Worm (Caenorhabditis elegans) whole organism, L3 larva: Measurements from ENCODE around the gene cnk-1.

Source experiments
- R02D3.7 ChIP-seq: fragments of 150-350 bp; optimal IDR thresholded peaks from 2 replicates; lab custom pipeline; 2014; ENCODE audit warnings: missing biosample characterization, missing genetic modification characterization
- ZK546.5 ChIP-seq: sonication (generic microtip); optimal IDR thresholded peaks from 2 replicates; lab custom pipeline; 2017; ENCODE audit warnings: missing biosample characterization, missing genetic modification characterization
- ama-1 ChIP-seq: fragments of 150-350 bp; optimal IDR thresholded peaks from 2 replicates; lab custom pipeline; 2018
- ceh-28 ChIP-seq: fragments of 150-350 bp; optimal IDR thresholded peaks from 2 replicates; lab custom pipeline; 2014; ENCODE audit warnings: missing biosample characterization, missing genetic modification reagents, missing genetic modification characterization
- daf-12 ChIP-seq: fragments of 150-350 bp; optimal IDR thresholded peaks from 2 replicates; lab custom pipeline; 2014; ENCODE audit warnings: missing biosample characterization, missing genetic modification reagents, missing genetic modification characterization
- egl-27 ChIP-seq: sonication (generic microtip); optimal IDR thresholded peaks from 4 replicates; lab custom pipeline; 2017; ENCODE audit warnings: missing biosample characterization, missing genetic modification reagents, missing genetic modification characterization
- egl-5 ChIP-seq: fragments of 150-350 bp; optimal IDR thresholded peaks from 2 replicates; lab custom pipeline; 2017; ENCODE audit warnings: missing biosample characterization, missing genetic modification reagents, missing genetic modification characterization, inconsistent platforms
- elt-1 ChIP-seq: fragments of 150-350 bp; optimal IDR thresholded peaks from 2 replicates; lab custom pipeline; 2014; ENCODE audit warnings: missing biosample characterization, missing genetic modification characterization
- elt-2 ChIP-seq: sonication (generic microtip); optimal IDR thresholded peaks from 2 replicates; lab custom pipeline; 2016; ENCODE audit warnings: missing genetic modification reagents, mild to moderate bottlenecking, missing genetic modification characterization, missing compliant biosample characterization
- elt-3 ChIP-seq, 3 experiments: fragments of 150-350 bp in 1 of 3; sonication (generic microtip) in 2 of 3; optimal IDR thresholded peaks; 2 replicates in 2 of 3; 4 replicates in 1 of 3; lab custom pipeline; 2014 to 2017; ENCODE audit warnings: missing biosample characterization in 3 of 3, missing genetic modification characterization in 3 of 3
- eor-1 ChIP-seq, 2 experiments: fragments of 150-350 bp; optimal IDR thresholded peaks; 2 replicates each; lab custom pipeline; 2014 to 2018; ENCODE audit warnings: missing biosample characterization in 2 of 2, missing genetic modification characterization in 2 of 2
- fkh-10 ChIP-seq: sonication (generic microtip); optimal IDR thresholded peaks from 2 replicates; lab custom pipeline; 2017; ENCODE audit warnings: missing biosample characterization, missing genetic modification reagents, missing genetic modification characterization
- fkh-2 ChIP-seq: fragments of 150-350 bp; optimal IDR thresholded peaks from 2 replicates; lab custom pipeline; 2014; ENCODE audit warnings: missing biosample characterization, missing genetic modification reagents, missing genetic modification characterization
- hmg-11 ChIP-seq: sonication (generic microtip); optimal IDR thresholded peaks from 2 replicates; lab custom pipeline; 2016; ENCODE audit warnings: missing genetic modification characterization, missing compliant biosample characterization
- jun-1 ChIP-seq: fragments of 150-350 bp; optimal IDR thresholded peaks from 2 replicates; lab custom pipeline; 2014; ENCODE audit warnings: missing biosample characterization, missing genetic modification reagents, missing genetic modification characterization
- lin-15B ChIP-seq: fragments of 150-350 bp; optimal IDR thresholded peaks from 2 replicates; lab custom pipeline; 2014; ENCODE audit warnings: missing biosample characterization, missing genetic modification characterization
- lin-39 ChIP-seq: fragments of 150-350 bp; optimal IDR thresholded peaks from 2 replicates; lab custom pipeline; 2018; ENCODE audit warnings: missing biosample characterization, missing genetic modification reagents, missing genetic modification characterization
- lsy-12 ChIP-seq: sonication (generic microtip); optimal IDR thresholded peaks from 2 replicates; lab custom pipeline; 2016; ENCODE audit warnings: mild to moderate bottlenecking, missing genetic modification characterization, missing compliant biosample characterization
- mml-1 ChIP-seq: fragments of 150-350 bp; sonication (generic microtip); optimal IDR thresholded peaks from 3 replicates; lab custom pipeline; 2014; ENCODE audit warnings: missing biosample characterization, missing genetic modification characterization
- nfya-1 ChIP-seq: sonication (generic microtip); optimal IDR thresholded peaks from 2 replicates; lab custom pipeline; 2017; ENCODE audit warnings: missing genetic modification characterization, mild to moderate bottlenecking, missing compliant biosample characterization, antibody characterized with exemption, moderate library complexity; ENCODE audit not compliant: insufficient read depth
- nhr-11 ChIP-seq: fragments of 150-350 bp; optimal IDR thresholded peaks from 2 replicates; lab custom pipeline; 2014; ENCODE audit warnings: missing biosample characterization, missing genetic modification characterization
- nhr-12 ChIP-seq: fragments of 150-350 bp; optimal IDR thresholded peaks from 2 replicates; lab custom pipeline; 2014; ENCODE audit warnings: missing biosample characterization, missing genetic modification characterization
- nhr-23 ChIP-seq: fragments of 150-350 bp; optimal IDR thresholded peaks from 2 replicates; lab custom pipeline; 2014; ENCODE audit warnings: missing biosample characterization, missing genetic modification reagents, missing genetic modification characterization
- nhr-67 ChIP-seq: fragments of 150-350 bp; optimal IDR thresholded peaks from 2 replicates; lab custom pipeline; 2014; ENCODE audit warnings: missing biosample characterization, missing genetic modification characterization
- nhr-76 ChIP-seq: fragments of 150-350 bp; sonication (generic microtip); optimal IDR thresholded peaks from 5 replicates; lab custom pipeline; 2014; ENCODE audit warnings: missing biosample characterization, missing genetic modification characterization
- nhr-77 ChIP-seq: fragments of 150-350 bp; optimal IDR thresholded peaks from 2 replicates; lab custom pipeline; 2014; ENCODE audit warnings: missing biosample characterization, missing genetic modification characterization
- pha-4 ChIP-seq: fragments of 150-350 bp; optimal IDR thresholded peaks from 2 replicates; lab custom pipeline; 2014; ENCODE audit warnings: missing biosample characterization, missing genetic modification reagents, missing genetic modification characterization
- pqm-1 ChIP-seq: fragments of 150-350 bp; optimal IDR thresholded peaks from 2 replicates; lab custom pipeline; 2017; ENCODE audit warnings: missing biosample characterization, missing genetic modification characterization, inconsistent platforms
- sea-2 ChIP-seq: fragments of 150-350 bp; sonication (generic microtip); optimal IDR thresholded peaks from 4 replicates; lab custom pipeline; 2014; ENCODE audit warnings: missing biosample characterization, missing genetic modification reagents, missing genetic modification characterization
- skn-1 ChIP-seq: fragments of 150-350 bp; optimal IDR thresholded peaks from 2 replicates; lab custom pipeline; 2014; ENCODE audit warnings: missing biosample characterization, missing genetic modification characterization
- tbx-2 ChIP-seq: sonication (generic microtip); optimal IDR thresholded peaks from 2 replicates; lab custom pipeline; 2016; ENCODE audit warnings: mild to moderate bottlenecking, missing genetic modification characterization, missing compliant biosample characterization
- unc-39 ChIP-seq: sonication (generic microtip); optimal IDR thresholded peaks from 4 replicates; lab custom pipeline; 2017; ENCODE audit warnings: missing biosample characterization, missing genetic modification characterization
- unc-62 ChIP-seq: fragments of 150-350 bp; sonication (generic microtip); optimal IDR thresholded peaks from 4 replicates; lab custom pipeline; 2014; ENCODE audit warnings: missing biosample characterization, missing genetic modification reagents, missing genetic modification characterization
- zag-1 ChIP-seq: fragments of 150-350 bp; optimal IDR thresholded peaks from 2 replicates; lab custom pipeline; 2014; ENCODE audit warnings: missing biosample characterization, missing genetic modification characterization
- ztf-11 ChIP-seq: fragments of 150-350 bp; optimal IDR thresholded peaks from 2 replicates; lab custom pipeline; 2014; ENCODE audit warnings: missing biosample characterization, missing genetic modification characterization
- ztf-4 ChIP-seq: fragments of 150-350 bp; optimal IDR thresholded peaks from 2 replicates; lab custom pipeline; 2014; ENCODE audit warnings: missing biosample characterization, missing genetic modification characterization

Gene cnk-1

DNA sequence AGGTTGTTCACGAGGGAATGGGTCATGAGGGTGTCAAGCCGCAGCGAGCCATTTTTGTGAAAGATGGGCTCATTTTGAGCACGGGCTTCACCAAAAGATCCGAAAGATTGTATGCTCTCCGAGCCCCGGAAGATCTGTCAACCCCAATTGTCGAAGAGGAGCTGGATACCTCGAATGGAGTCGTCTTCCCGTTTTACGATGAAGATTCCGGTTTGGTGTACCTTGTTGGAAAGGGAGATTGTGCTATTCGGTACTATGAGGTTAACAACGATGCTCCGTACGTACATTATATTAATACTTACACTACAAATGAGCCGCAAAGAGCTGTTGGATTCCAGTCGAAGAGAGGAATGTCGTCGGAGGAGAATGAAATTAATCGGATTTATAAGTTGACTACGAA lies 19.9 kb upstream of the cnk-1 start:
- no peak for TF ChIP-seq nhr-76
- TF ChIP-seq hmg-11 (tag; lab: Kevin White, UChicago) = no peak
- TF ChIP-seq nhr-11 (tag; lab: Kevin White, UChicago) = no peak
- no peak for TF ChIP-seq skn-1 (tag; lab: Kevin White, UChicago)
- no peak for TF ChIP-seq elt-2 (tag; lab: Kevin White, UChicago)
- TF ChIP-seq jun-1 = no peak
- no peak for TF ChIP-seq nhr-77
- no peak for TF ChIP-seq unc-62 (GFP tag; lab: Kevin White, UChicago)
- TF ChIP-seq pqm-1 = no peak
- no peak for TF ChIP-seq egl-5 (tag; lab: Kevin White, UChicago)
- no peak for TF ChIP-seq daf-12 (tag; lab: Kevin White, UChicago)
- TF ChIP-seq lin-15B (tag; lab: Kevin White, UChicago) = no peak

DNA sequence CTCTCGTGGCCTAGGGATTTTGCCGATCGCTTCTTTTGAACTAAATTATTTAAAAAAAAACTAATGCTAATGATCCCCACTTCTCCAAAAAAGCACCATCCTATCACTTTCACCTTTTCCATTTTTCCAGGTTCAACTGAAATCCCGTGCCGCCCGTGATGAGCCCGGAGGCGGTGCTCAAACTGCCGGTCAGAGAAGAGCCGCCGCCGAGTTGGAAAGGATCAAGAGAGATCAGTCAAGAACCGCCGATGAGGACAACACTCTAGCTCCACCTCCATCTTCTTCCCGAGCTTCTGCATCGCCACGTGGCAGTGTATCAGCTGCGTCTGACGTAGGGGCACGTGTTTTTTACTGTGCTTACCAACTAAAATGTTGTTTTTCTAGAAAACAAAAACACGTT lies 17.7 kb upstream of the cnk-1 start:
- TF ChIP-seq lin-39 (tag; lab: Kevin White, UChicago) (no peak), sea-2 (GFP tag; lab: Kevin White, UChicago) (no peak), eor-1 (tag; optimal IDR thresholded peaks at IDR 0.05; lab: Kevin White, UChicago) (no peak), hmg-11 (tag; lab: Kevin White, UChicago) (no peak), ama-1 (lab: Kevin White, UChicago) (no peak), fkh-2 (tag; lab: Kevin White, UChicago) (no peak), ZK546.5 (tag; lab: Kevin White, UChicago) (no peak), ztf-11 (no peak), tbx-2 (tag; lab: Kevin White, UChicago) (no peak), nhr-77 (no peak), skn-1 (tag; lab: Kevin White, UChicago) (no peak), nhr-67 (tag; lab: Kevin White, UChicago) (no peak), ztf-4 (tag; lab: Kevin White, UChicago) (no peak), nfya-1 (no peak), R02D3.7 (tag; lab: Kevin White, UChicago) (no peak), unc-62 (GFP tag; lab: Kevin White, UChicago) (no peak)

DNA sequence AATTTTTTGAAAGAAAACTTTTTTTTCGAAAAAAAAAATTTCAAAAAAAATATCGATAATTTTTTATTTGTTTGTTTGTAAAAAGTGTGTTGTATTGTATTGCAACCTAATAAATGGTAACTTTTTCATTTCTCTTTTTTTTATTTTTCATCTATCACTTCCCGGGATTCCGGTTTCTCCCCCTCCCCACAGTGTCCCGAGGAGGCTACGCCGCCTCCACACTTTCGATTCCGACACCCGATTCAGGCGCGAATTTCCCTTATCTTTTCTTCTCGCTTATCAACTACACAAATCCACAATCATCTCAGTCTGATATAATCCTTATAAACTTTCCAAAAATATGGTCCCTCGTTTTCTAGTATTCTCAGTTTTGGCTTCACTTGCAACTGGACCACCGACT lies 16.5 kb upstream of the cnk-1 start, which contains the start of gene R01H10.4:
Gene R01H10.4, plus strand, starts transcription at position 236 of the 400 bp plus-strand sequence.
- TF ChIP-seq daf-12 (tag; lab: Kevin White, UChicago) = no peak
- no peak for TF ChIP-seq lsy-12 (tag; lab: Kevin White, UChicago)
- TF ChIP-seq zag-1 (tag; lab: Kevin White, UChicago) = no peak
- TF ChIP-seq egl-27 (tag; lab: Kevin White, UChicago) = no peak
- no peak for TF ChIP-seq nfya-1
- TF ChIP-seq nhr-23 = peak; percentile 13
- TF ChIP-seq hmg-11 (tag; lab: Kevin White, UChicago) = no peak
- TF ChIP-seq nhr-77 = no peak
- TF ChIP-seq lin-39 (tag; lab: Kevin White, UChicago) = no peak

DNA sequence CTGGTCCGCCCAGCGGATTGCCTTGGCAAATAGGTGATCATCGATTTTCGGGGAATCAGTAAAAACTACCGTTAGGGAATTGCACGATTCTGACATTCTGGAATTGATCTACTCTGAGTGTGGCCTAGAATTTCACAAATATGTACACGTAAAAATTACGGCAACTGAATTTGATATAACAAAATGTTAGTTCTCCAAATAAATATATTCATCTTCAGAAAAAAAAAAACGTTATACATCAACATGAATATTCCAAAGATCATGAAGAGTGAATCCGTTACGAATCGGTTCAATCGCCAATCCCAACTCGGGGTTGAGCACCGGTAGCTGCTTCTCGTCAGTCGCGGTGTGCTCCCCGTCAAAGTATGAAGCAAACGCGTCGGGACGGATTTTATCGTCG lies 12.4 kb upstream of the cnk-1 start, which contains the start of gene rip-1:
Gene rip-1, minus strand, starts transcription at position 101 of the 400 bp plus-strand sequence.
- TF ChIP-seq eor-1 (tag; optimal IDR thresholded peaks at IDR 0.05; lab: Kevin White, UChicago) (no peak), nhr-12 (tag; lab: Kevin White, UChicago) (no peak), unc-62 (GFP tag; lab: Kevin White, UChicago) (no peak), mml-1 (tag; lab: Kevin White, UChicago) (no peak)

DNA sequence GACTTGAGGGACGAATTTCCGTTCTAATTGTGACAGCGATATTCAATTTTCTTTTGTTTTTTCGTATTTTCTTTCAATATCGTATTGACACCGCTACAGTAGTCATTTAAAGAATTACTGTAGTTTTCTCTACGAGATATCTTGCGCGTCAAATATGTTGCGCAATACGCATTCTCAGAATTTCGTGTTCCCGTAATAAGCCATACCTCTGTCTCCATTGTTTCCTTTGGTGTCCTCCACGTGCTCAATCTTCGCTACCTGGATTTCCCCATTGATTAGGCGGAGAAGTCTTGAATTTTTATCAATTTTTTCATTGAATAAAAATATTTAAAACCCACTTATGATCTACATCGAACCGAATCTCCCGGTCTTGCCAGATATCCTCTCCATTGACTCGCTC lies 9.8 kb upstream of the cnk-1 start:
- TF ChIP-seq sea-2 (GFP tag; lab: Kevin White, UChicago) (no peak), ceh-28 (tag; lab: Kevin White, UChicago) (no peak), R02D3.7 (tag; lab: Kevin White, UChicago) (no peak), pha-4 (tag; lab: Kevin White, UChicago) (no peak), elt-3 (tag; optimal IDR thresholded peaks at IDR 0.05; lab: Kevin White, UChicago) (no peak), elt-1 (tag; lab: Kevin White, UChicago) (no peak), pqm-1 (no peak), ama-1 (lab: Kevin White, UChicago) (no peak), jun-1 (no peak), fkh-10 (no peak), nhr-12 (tag; lab: Kevin White, UChicago) (no peak), unc-39 (tag; lab: Kevin White, UChicago) (no peak), nhr-67 (tag; lab: Kevin White, UChicago) (no peak), skn-1 (tag; lab: Kevin White, UChicago) (no peak), zag-1 (tag; lab: Kevin White, UChicago) (no peak)
- TF ChIP-seq, all 47 proteins: peak for 0
